Worm (Caenorhabditis elegans) whole organism, L1 larva: ENCODE measurements around the gene cyp-32B1.
A peak's percentile ranks its signal among the peaks of the same experiment; 100 is the strongest.

Source experiments
- C04F5.9 ChIP-seq: sonication (generic microtip); optimal IDR thresholded peaks from 2 replicates; lab custom pipeline; 2016; ENCODE audit warnings: missing genetic modification characterization, missing compliant biosample characterization
- aha-1 ChIP-seq: fragments of 150-350 bp; optimal IDR thresholded peaks from 2 replicates; lab custom pipeline; 2014; ENCODE audit warnings: missing biosample characterization, missing genetic modification characterization
- alr-1 ChIP-seq: fragments of 200-800 bp; sonication (Bioruptor generic); optimal IDR thresholded peaks from 2 replicates; lab custom pipeline; 2018; ENCODE audit warnings: borderline replicate concordance, mild to moderate bottlenecking, missing genetic modification characterization, missing compliant biosample characterization
- aly-2 ChIP-seq: fragments of 150-350 bp; optimal IDR thresholded peaks from 2 replicates; lab custom pipeline; 2014; ENCODE audit warnings: missing biosample characterization, missing genetic modification characterization
- blmp-1 ChIP-seq: fragments of 150-350 bp; optimal IDR thresholded peaks from 2 replicates; lab custom pipeline; 2014; ENCODE audit warnings: missing biosample characterization, missing genetic modification characterization
- ceh-82 ChIP-seq, 3 experiments: fragments of 150-350 bp in 1 of 3; sonication (generic microtip) in 2 of 3; optimal IDR thresholded peaks; 2 replicates each; lab custom pipeline; 2014 to 2017; ENCODE audit warnings: missing biosample characterization in 3 of 3, missing genetic modification characterization in 3 of 3
- ceh-88 ChIP-seq: fragments of 200-800 bp; sonication (Bioruptor generic); IDR thresholded peaks from 2 replicates; pipeline ENCODE4 v1.3.6; 2022; ENCODE audit warnings: missing genetic modification characterization, missing compliant biosample characterization
- dpl-1 ChIP-seq, 3 experiments: fragments of 150-350 bp in 2 of 3; sonication (generic microtip) in 1 of 3; optimal IDR thresholded peaks; 2 replicates each; lab custom pipeline; 2014 to 2017; ENCODE audit warnings: missing biosample characterization in 3 of 3, missing genetic modification characterization in 3 of 3, missing genetic modification reagents in 3 of 3
- efl-1 ChIP-seq, 4 experiments: fragments of 150-350 bp; optimal IDR thresholded peaks in 3 of 4; peaks in 1 of 4; 1 replicate in 1 of 4; 2 replicates in 3 of 4; lab custom pipeline; 2014; ENCODE audit warnings: missing biosample characterization in 2 of 4, missing genetic modification characterization in 2 of 4, missing genetic modification reagents in 2 of 4
- efl-3 ChIP-seq: fragments of 200-800 bp; sonication (Bioruptor generic); optimal IDR thresholded peaks from 2 replicates; lab custom pipeline; 2018; ENCODE audit warnings: mild to moderate bottlenecking, missing genetic modification characterization, missing compliant biosample characterization
- elt-2 ChIP-seq: sonication (generic microtip); optimal IDR thresholded peaks from 2 replicates; lab custom pipeline; 2016; ENCODE audit warnings: missing genetic modification characterization, mild to moderate bottlenecking, inconsistent platforms, missing compliant biosample characterization, missing genetic modification reagents
- elt-3 ChIP-seq, 6 experiments: fragments of 150-350 bp in 1 of 6; sonication (generic microtip); optimal IDR thresholded peaks; 2 replicates each; lab custom pipeline; 2017 to 2018; ENCODE audit warnings: missing biosample characterization in 6 of 6, missing genetic modification characterization in 6 of 6, inconsistent platforms in 1 of 6
- fkh-4 ChIP-seq: sonication (generic microtip); optimal IDR thresholded peaks from 2 replicates; lab custom pipeline; 2016; ENCODE audit warnings: missing compliant biosample characterization, missing genetic modification characterization, borderline replicate concordance
- fkh-8 ChIP-seq: sonication (generic microtip); optimal IDR thresholded peaks from 2 replicates; lab custom pipeline; 2016; ENCODE audit warnings: mild to moderate bottlenecking, missing genetic modification characterization, missing compliant biosample characterization
- fos-1 ChIP-seq: fragments of 150-350 bp; optimal IDR thresholded peaks from 2 replicates; lab custom pipeline; 2014; ENCODE audit warnings: missing biosample characterization, missing genetic modification characterization
- hpl-2 ChIP-seq: fragments of 150-350 bp; optimal IDR thresholded peaks from 2 replicates; lab custom pipeline; 2014; ENCODE audit warnings: missing biosample characterization, missing genetic modification reagents, missing genetic modification characterization
- lin-14 ChIP-seq: fragments of 200-800 bp; sonication (Bioruptor generic); optimal IDR thresholded peaks from 2 replicates; lab custom pipeline; 2018; ENCODE audit warnings: mild to moderate bottlenecking, missing genetic modification characterization, moderate library complexity, missing compliant biosample characterization
- lin-15B ChIP-seq: fragments of 150-350 bp; sonication (generic microtip); optimal IDR thresholded peaks from 3 replicates; lab custom pipeline; 2014; ENCODE audit warnings: missing biosample characterization, missing genetic modification characterization
- lin-35 ChIP-seq, 2 experiments: fragments of 150-350 bp; optimal IDR thresholded peaks; 2 replicates each; lab custom pipeline; 2014; ENCODE audit warnings: missing biosample characterization in 2 of 2, missing genetic modification characterization in 2 of 2, missing genetic modification reagents in 2 of 2
- lir-3 ChIP-seq: sonication (generic microtip); optimal IDR thresholded peaks from 2 replicates; lab custom pipeline; 2016; ENCODE audit warnings: mild to moderate bottlenecking, missing genetic modification characterization, moderate library complexity, missing compliant biosample characterization; ENCODE audit not compliant: poor library complexity
- lsy-2 ChIP-seq, 2 experiments: fragments of 150-350 bp; optimal IDR thresholded peaks; 2 replicates each; lab custom pipeline; 2014; ENCODE audit warnings: missing biosample characterization in 2 of 2, missing genetic modification characterization in 2 of 2
- mab-9 ChIP-seq: fragments of 200-800 bp; sonication (Bioruptor generic); IDR thresholded peaks from 2 replicates; pipeline ENCODE4 v1.3.6; 2022; ENCODE audit warnings: missing genetic modification reagents, missing genetic modification characterization, missing compliant biosample characterization
- mep-1 ChIP-seq: fragments of 150-350 bp; optimal IDR thresholded peaks from 2 replicates; lab custom pipeline; 2014; ENCODE audit warnings: missing biosample characterization, missing genetic modification characterization
- nhr-20 ChIP-seq: sonication (generic microtip); optimal IDR thresholded peaks from 2 replicates; lab custom pipeline; 2016; ENCODE audit warnings: mild to moderate bottlenecking, missing genetic modification characterization, missing compliant biosample characterization
- nhr-47 ChIP-seq: sonication (generic microtip); optimal IDR thresholded peaks from 2 replicates; lab custom pipeline; 2016; ENCODE audit warnings: mild to moderate bottlenecking, missing genetic modification characterization, moderate library complexity, missing compliant biosample characterization
- nhr-71 ChIP-seq: sonication (generic microtip); optimal IDR thresholded peaks from 2 replicates; lab custom pipeline; 2016; ENCODE audit warnings: mild to moderate bottlenecking, missing genetic modification characterization, moderate library complexity, missing compliant biosample characterization
- nhr-84 ChIP-seq: sonication (generic microtip); optimal IDR thresholded peaks from 2 replicates; lab custom pipeline; 2017; ENCODE audit warnings: missing biosample characterization, missing genetic modification characterization
- pag-3 ChIP-seq: sonication (generic microtip); optimal IDR thresholded peaks from 2 replicates; lab custom pipeline; 2017; ENCODE audit warnings: missing genetic modification characterization, mild to moderate bottlenecking, missing compliant biosample characterization, antibody characterized with exemption, borderline replicate concordance; ENCODE audit not compliant: insufficient read depth
- snu-23 ChIP-seq: sonication (generic microtip); optimal IDR thresholded peaks from 2 replicates; lab custom pipeline; 2016; ENCODE audit warnings: missing genetic modification characterization, missing compliant biosample characterization
- sox-4 ChIP-seq: sonication (generic microtip); optimal IDR thresholded peaks from 2 replicates; lab custom pipeline; 2016; ENCODE audit warnings: missing genetic modification characterization, missing compliant biosample characterization
- swsn-7 ChIP-seq: sonication (generic microtip); optimal IDR thresholded peaks from 2 replicates; lab custom pipeline; 2016; ENCODE audit warnings: missing genetic modification characterization, missing compliant biosample characterization
- tbx-2 ChIP-seq: sonication (generic microtip); optimal IDR thresholded peaks from 2 replicates; lab custom pipeline; 2016; ENCODE audit warnings: missing genetic modification characterization, missing compliant biosample characterization
- unc-130 ChIP-seq: fragments of 150-350 bp; optimal IDR thresholded peaks from 2 replicates; lab custom pipeline; 2017; ENCODE audit warnings: missing biosample characterization, missing genetic modification characterization, inconsistent platforms
- unc-30 ChIP-seq: sonication (generic microtip); optimal IDR thresholded peaks from 2 replicates; lab custom pipeline; 2017; ENCODE audit warnings: missing biosample characterization, missing genetic modification characterization
- zag-1 ChIP-seq: fragments of 150-350 bp; optimal IDR thresholded peaks from 2 replicates; lab custom pipeline; 2014; ENCODE audit warnings: missing biosample characterization, missing genetic modification characterization

cyp-32B1 gene

DNA sequence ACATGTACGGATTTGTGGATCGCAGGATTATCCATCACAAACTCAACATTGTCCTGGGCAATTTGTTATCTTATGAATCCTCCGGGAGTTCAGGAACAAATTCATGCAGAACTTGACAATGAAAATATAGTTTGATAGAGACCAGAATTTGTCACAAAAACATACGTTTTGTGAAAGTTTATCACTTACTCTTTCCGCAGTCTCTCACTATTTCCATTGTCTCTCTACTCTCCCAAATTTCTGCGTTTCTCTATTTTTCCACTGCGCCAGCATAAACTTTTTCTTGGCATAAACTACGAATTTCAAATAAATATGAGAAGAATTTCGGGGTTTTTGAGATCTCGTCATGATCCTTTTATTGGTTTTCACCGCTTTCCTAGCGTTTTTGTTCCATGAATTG, 41.4 kb upstream of the cyp-32B1 start, which contains the start of gene cyp-33C3:
TSS of gene cyp-33C3 (plus strand) at position 149 of the 400 bp plus-strand sequence.
- TF ChIP-seq ceh-82 (tag; optimal IDR thresholded peaks at IDR 0.05; lab: Kevin White, UChicago), result no peak
- TF ChIP-seq ceh-88, result no peak
- TF ChIP-seq efl-3, result no peak
- TF ChIP-seq fos-1 (tag; lab: Kevin White, UChicago), result no peak
- peak; percentile 48 for TF ChIP-seq blmp-1 (tag; lab: Kevin White, UChicago)
- no peak for TF ChIP-seq pag-3 (tag; lab: Kevin White, UChicago)
- no peak for TF ChIP-seq zag-1
- no peak for TF ChIP-seq lin-15B (tag; lab: Kevin White, UChicago)
- TF ChIP-seq mep-1 (tag; lab: Kevin White, UChicago), result no peak
- TF ChIP-seq elt-3 (tag; optimal IDR thresholded peaks at IDR 0.05; lab: Kevin White, UChicago), result peak in 1 of 6 experiments; percentile 21
- TF ChIP-seq nhr-20, result peak; percentile 17
- no peak for TF ChIP-seq sox-4
- TF ChIP-seq lin-14 (GFP tag; lab: Kevin White, UChicago), result peak; percentile 56
- TF ChIP-seq alr-1 (tag; lab: Kevin White, UChicago), result no peak
- TF ChIP-seq nhr-84 (tag; lab: Kevin White, UChicago), result no peak
- no peak for TF ChIP-seq unc-30
- TF ChIP-seq lir-3, result no peak
- no peak for TF ChIP-seq swsn-7 (tag; lab: Kevin White, UChicago)
- no peak for TF ChIP-seq snu-23 (GFP tag; lab: Kevin White, UChicago)
- TF ChIP-seq, all 84 proteins: peak for 4

DNA sequence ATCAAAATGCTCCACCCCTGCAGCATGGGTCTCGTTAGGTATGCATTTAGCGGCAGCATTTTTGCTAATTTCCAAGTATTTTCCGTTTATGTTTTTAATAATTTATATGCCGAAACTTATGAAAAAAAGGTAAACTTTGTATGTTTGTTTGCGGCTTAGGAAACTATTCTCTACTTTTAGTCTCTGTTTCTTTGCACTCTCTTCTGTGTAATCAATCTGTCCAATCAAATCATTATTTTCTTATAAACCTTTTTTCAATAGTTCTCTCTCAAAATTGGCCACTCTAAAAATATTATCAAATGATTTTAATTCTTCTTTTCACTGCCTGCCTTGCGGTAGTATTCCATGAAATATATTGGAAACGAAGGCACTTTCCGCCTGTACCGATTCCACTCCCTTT, 36.8 kb upstream of the cyp-32B1 start:
- TF ChIP-seq tbx-2 (tag; lab: Kevin White, UChicago) (no peak), lin-35 (GFP tag; optimal IDR thresholded peaks at IDR 0.05; lab: Kevin White, UChicago) (peak in 1 of 2 experiments; percentile 23), elt-3 (tag; optimal IDR thresholded peaks at IDR 0.05; lab: Kevin White, UChicago) (peak in 2 of 6 experiments; percentile 5 to 74), nhr-20 (peak; percentile 71)

ce11 chrV:2235848-2236247, 34.6 kb upstream of the cyp-32B1 start, which contains the start of gene cyp-33C4:
Gene cyp-33C4 (plus strand): TSS chrV:2236140.
- peak in 1 of 2 experiments; percentile 35 for TF ChIP-seq lin-35 (GFP tag; optimal IDR thresholded peaks at IDR 0.05; lab: Kevin White, UChicago)
- TF ChIP-seq nhr-84 (tag; lab: Kevin White, UChicago), result no peak
- TF ChIP-seq lin-15B (tag; lab: Kevin White, UChicago), result no peak
- peak; percentile 34 for TF ChIP-seq swsn-7 (tag; lab: Kevin White, UChicago)
- no peak for TF ChIP-seq C04F5.9 (tag; lab: Kevin White, UChicago)
- TF ChIP-seq snu-23 (GFP tag; lab: Kevin White, UChicago), result peak; percentile 60
- TF ChIP-seq elt-2, result peak; percentile 18
- TF ChIP-seq mep-1 (tag; lab: Kevin White, UChicago), result peak; percentile 13
- peak in 1 of 2 experiments; percentile 42 for TF ChIP-seq lsy-2 (tag; optimal IDR thresholded peaks at IDR 0.05; lab: Kevin White, UChicago)
- peak; percentile 55 for TF ChIP-seq fkh-8
- peak; percentile 58 for TF ChIP-seq nhr-71 (tag; lab: Kevin White, UChicago)
- TF ChIP-seq fos-1 (tag; lab: Kevin White, UChicago), result no peak
- peak; percentile 80 for TF ChIP-seq blmp-1 (tag; lab: Kevin White, UChicago)
- no peak for TF ChIP-seq mab-9
- peak in 1 of 3 experiments; percentile 20 for TF ChIP-seq ceh-82 (tag; optimal IDR thresholded peaks at IDR 0.05; lab: Kevin White, UChicago)
- TF ChIP-seq unc-130, result no peak
- no peak for TF ChIP-seq hpl-2 (GFP tag; lab: Kevin White, UChicago)
- peak; percentile 26 to 48 for TF ChIP-seq efl-1 (optimal IDR thresholded peaks at IDR 0.05; lab: Kevin White, UChicago)
- peak; percentile 13 to 82 for TF ChIP-seq efl-1 (GFP tag; optimal IDR thresholded peaks at IDR 0.05 in 1 of 2; lab: Kevin White, UChicago)
- peak in 1 of 3 experiments; percentile 26 for TF ChIP-seq dpl-1 (GFP tag; optimal IDR thresholded peaks at IDR 0.05; lab: Kevin White, UChicago)
- TF ChIP-seq aha-1 (tag; lab: Kevin White, UChicago), result no peak
- peak; percentile 33 for TF ChIP-seq nhr-47
- TF ChIP-seq nhr-20, result peak; percentile 86

DNA sequence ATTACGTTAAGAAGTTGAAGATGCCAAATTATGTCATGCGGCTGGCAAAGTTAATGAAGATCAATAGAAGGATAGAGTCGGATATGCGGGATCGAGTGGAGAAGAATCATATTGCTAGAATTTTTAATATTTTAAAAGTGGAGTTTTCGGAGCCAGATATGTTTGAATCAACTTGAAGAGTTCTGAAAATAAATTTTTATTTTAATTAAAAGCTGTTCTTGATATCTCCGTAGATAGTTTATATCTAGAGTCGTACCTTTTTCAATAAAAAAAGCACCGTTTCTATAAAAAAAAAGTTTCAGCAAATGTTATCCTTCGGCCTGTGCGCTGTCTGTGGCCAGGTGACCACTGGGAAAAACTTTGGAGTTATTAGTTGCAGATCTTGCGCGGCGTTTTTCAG, 32.0 kb upstream of the cyp-32B1 start, which contains the start of gene nhr-96:
TSS of gene nhr-96 (plus strand) at position 301 of the 400 bp plus-strand sequence.
- TF ChIP-seq fkh-4 (tag; lab: Kevin White, UChicago) (no peak), aly-2 (tag; lab: Kevin White, UChicago) (no peak), efl-1 (optimal IDR thresholded peaks at IDR 0.05; lab: Kevin White, UChicago) (no peak), efl-1 (GFP tag; optimal IDR thresholded peaks at IDR 0.05 in 1 of 2; lab: Kevin White, UChicago) (peak in 1 of 2 experiments; percentile 70)
